Fruit fly (Drosophila melanogaster) whole organism, prepupa: ENCODE results near the gene ECSIT.
A peak's percentile ranks its signal among the peaks of the same experiment; 100 is the strongest.

Source experiments
- CG8319 ChIP-seq: fragments of 200-800 bp; sonication (Bioruptor generic); optimal IDR thresholded peaks from 3 replicates; lab custom pipeline; 2016; ENCODE audit warnings: missing biosample characterization, missing genetic modification characterization
- Hr38 ChIP-seq: sonication (Bioruptor generic); optimal IDR thresholded peaks from 2 replicates; lab custom pipeline; 2016; ENCODE audit warnings: missing biosample characterization, missing genetic modification characterization
- Hr39 ChIP-seq: fragments of 200-800 bp; sonication (Bioruptor generic); optimal IDR thresholded peaks from 2 replicates; lab custom pipeline; 2016; ENCODE audit warnings: missing biosample characterization, missing genetic modification characterization
- OdsH ChIP-seq: fragments of 200-800 bp; sonication (Bioruptor generic); optimal IDR thresholded peaks from 3 replicates; lab custom pipeline; 2016; ENCODE audit warnings: missing biosample characterization, missing genetic modification characterization
- fd59A ChIP-seq: fragments of 200-800 bp; sonication (Bioruptor generic); optimal IDR thresholded peaks from 2 replicates; lab custom pipeline; 2017; ENCODE audit warnings: missing biosample characterization, mild to moderate bottlenecking, missing genetic modification characterization, missing genetic modification reagents

DNA sequence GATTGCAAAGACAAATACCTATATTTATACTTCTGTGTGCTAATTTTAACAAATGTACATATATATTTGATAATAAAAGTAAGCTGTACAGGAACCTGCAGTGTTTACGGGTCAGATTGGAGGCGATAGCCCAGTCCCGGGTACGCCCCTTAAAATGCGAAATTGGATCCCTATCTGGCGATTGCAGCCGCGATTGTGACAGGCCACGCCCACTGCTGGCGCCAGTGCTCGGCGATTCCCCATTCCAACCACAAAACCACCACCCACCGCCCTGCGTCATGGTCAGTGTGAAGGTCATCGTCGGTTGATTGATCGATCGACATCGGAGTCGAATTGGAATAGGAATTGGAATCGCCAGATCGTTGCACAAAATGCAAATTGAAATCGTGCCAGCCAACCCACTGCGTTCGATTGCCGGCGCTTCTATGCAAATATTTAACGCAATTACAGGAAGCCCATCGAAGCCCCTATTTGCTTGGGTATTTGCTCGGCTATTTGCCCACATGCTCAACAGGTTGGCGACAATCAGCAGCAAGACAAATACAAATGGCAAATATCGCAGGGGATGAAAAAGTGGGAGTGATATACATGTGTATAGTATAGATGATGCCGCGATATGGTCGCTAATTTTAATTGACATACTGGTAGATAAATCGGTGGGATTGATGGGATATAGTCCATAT lies 17.6 kb upstream of the ECSIT start:
- TF ChIP-seq Hr39 (GFP tag; lab: Kevin White, UChicago) (no peak), Hr38 (GFP tag; lab: Kevin White, UChicago) (no peak), OdsH (GFP tag; lab: Kevin White, UChicago) (peak; percentile 51), CG8319 (GFP tag; lab: Kevin White, UChicago) (no peak), fd59A (peak; percentile 11)
